Fruit fly (Drosophila melanogaster) whole organism, embryonic: ENCODE measurements around the gene Snx17.

ENCODE experiments used
- Abd-B ChIP-seq: fragments of 200-800 bp; sonication (Bioruptor generic); optimal IDR thresholded peaks from 2 replicates; lab custom pipeline; 2018; ENCODE audit warnings: missing biosample characterization, mild to moderate bottlenecking, missing genetic modification characterization, moderate library complexity
- Antp ChIP-seq: fragments of 200-800 bp; sonication (Bioruptor generic); optimal IDR thresholded peaks from 3 replicates; lab custom pipeline; 2016; ENCODE audit warnings: missing biosample characterization, missing genetic modification characterization
- Atf3 ChIP-seq: fragments of 200-800 bp; sonication (Bioruptor generic); optimal IDR thresholded peaks from 3 replicates; lab custom pipeline; 2016; ENCODE audit warnings: missing biosample characterization, missing genetic modification characterization
- CG1233 ChIP-seq: fragments of 200-800 bp; sonication (Bioruptor generic); optimal IDR thresholded peaks from 4 replicates; lab custom pipeline; 2018; ENCODE audit warnings: missing biosample characterization, mild to moderate bottlenecking, missing genetic modification characterization
- CG13894 ChIP-seq: fragments of 200-800 bp; sonication (Bioruptor generic); optimal IDR thresholded peaks from 3 replicates; lab custom pipeline; 2018; ENCODE audit warnings: missing biosample characterization, mild to moderate bottlenecking, missing genetic modification characterization, moderate library complexity
- CG14710 ChIP-seq: fragments of 200-800 bp; sonication (Bioruptor generic); optimal IDR thresholded peaks from 3 replicates; lab custom pipeline; 2019; ENCODE audit warnings: missing biosample characterization, mild to moderate bottlenecking, missing genetic modification characterization, moderate library complexity
- CG15696 ChIP-seq: fragments of 200-800 bp; sonication (Bioruptor generic); optimal IDR thresholded peaks from 2 replicates; lab custom pipeline; 2019; ENCODE audit warnings: missing biosample characterization, mild to moderate bottlenecking, missing genetic modification characterization, moderate library complexity
- CG16779 ChIP-seq: fragments of 200-800 bp; sonication (Bioruptor generic); IDR thresholded peaks from 2 replicates; pipeline ENCODE4 v1.3.6; 2022; ENCODE audit warnings: missing biosample characterization, missing genetic modification characterization
- CG17328 ChIP-seq: fragments of 200-800 bp; sonication (Bioruptor generic); IDR thresholded peaks from 2 replicates; pipeline ENCODE4 v1.3.6; 2022; ENCODE audit warnings: missing biosample characterization, missing genetic modification characterization
- CG4424 ChIP-seq: fragments of 200-800 bp; sonication (Bioruptor generic); optimal IDR thresholded peaks from 3 replicates; lab custom pipeline; 2016; ENCODE audit warnings: missing biosample characterization, missing genetic modification characterization
- CG4617 ChIP-seq: fragments of 200-800 bp; sonication (Bioruptor generic); optimal IDR thresholded peaks from 3 replicates; lab custom pipeline; 2016; ENCODE audit warnings: missing biosample characterization, missing genetic modification characterization, borderline replicate concordance
- CG5953 ChIP-seq: fragments of 200-800 bp; sonication (Bioruptor generic); IDR thresholded peaks from 2 replicates; pipeline ENCODE4 v1.3.6; 2022; ENCODE audit warnings: missing biosample characterization, missing genetic modification characterization
- CG6683 ChIP-seq: fragments of 200-800 bp; sonication (Bioruptor generic); optimal IDR thresholded peaks from 2 replicates; lab custom pipeline; 2017; ENCODE audit warnings: missing biosample characterization, mild to moderate bottlenecking, missing genetic modification characterization, missing genetic modification reagents
- CG8290 ChIP-seq, 3 experiments: fragments of 200-800 bp; sonication (Bioruptor generic); optimal IDR thresholded peaks; 2 replicates each; lab custom pipeline; 2016 to 2019; ENCODE audit warnings: missing biosample characterization in 3 of 3, missing genetic modification characterization in 3 of 3, mild to moderate bottlenecking in 2 of 3, moderate library complexity in 1 of 3
- CG9437 ChIP-seq: fragments of 200-800 bp; sonication (Bioruptor generic); optimal IDR thresholded peaks from 2 replicates; lab custom pipeline; 2018; ENCODE audit warnings: missing biosample characterization, mild to moderate bottlenecking, missing genetic modification characterization
- MBD-R2 ChIP-seq: fragments of 200-800 bp; sonication (Bioruptor generic); IDR thresholded peaks from 2 replicates; pipeline ENCODE4 v1.3.6; 2022; ENCODE audit warnings: missing biosample characterization, missing genetic modification characterization
- MESR4 ChIP-seq: fragments of 200-800 bp; sonication (Bioruptor generic); optimal IDR thresholded peaks from 2 replicates; lab custom pipeline; 2018; ENCODE audit warnings: missing biosample characterization, mild to moderate bottlenecking, missing genetic modification characterization, moderate library complexity
- Max ChIP-seq: fragments of 200-800 bp; sonication (Bioruptor generic); optimal IDR thresholded peaks from 2 replicates; lab custom pipeline; 2016; ENCODE audit warnings: missing biosample characterization, mild to moderate bottlenecking, missing genetic modification characterization
- Med ChIP-seq: fragments of 200-800 bp; sonication (Bioruptor generic); peaks from one replicate; lab custom pipeline; 2016; ENCODE audit warnings: missing biosample characterization, missing genetic modification characterization, mild to moderate bottlenecking, inconsistent platforms, moderate library complexity
- Myb ChIP-seq: fragments of 200-800 bp; sonication (Bioruptor generic); optimal IDR thresholded peaks from 2 replicates; lab custom pipeline; 2016; ENCODE audit warnings: missing biosample characterization, missing genetic modification characterization
- Oli ChIP-seq: fragments of 200-800 bp; sonication (Bioruptor generic); optimal IDR thresholded peaks from 2 replicates; lab custom pipeline; 2018; ENCODE audit warnings: missing biosample characterization, mild to moderate bottlenecking, missing genetic modification characterization, moderate library complexity
- PHDP ChIP-seq: fragments of 200-800 bp; sonication (Bioruptor generic); optimal IDR thresholded peaks from 3 replicates; lab custom pipeline; 2018; ENCODE audit warnings: missing biosample characterization, mild to moderate bottlenecking, missing genetic modification characterization, moderate library complexity
- Scr ChIP-seq: fragments of 200-800 bp; sonication (Bioruptor generic); IDR thresholded peaks from 2 replicates; pipeline ENCODE4 v1.3.6; 2022; ENCODE audit warnings: missing biosample characterization, missing genetic modification characterization; ENCODE audit not compliant: partially characterized antibody
- Vsx1 ChIP-seq: fragments of 200-800 bp; sonication (Bioruptor generic); optimal IDR thresholded peaks from 2 replicates; lab custom pipeline; 2017; ENCODE audit warnings: missing biosample characterization, mild to moderate bottlenecking, missing genetic modification characterization, missing genetic modification reagents
- Xbp1 ChIP-seq: fragments of 200-800 bp; sonication (Bioruptor generic); optimal IDR thresholded peaks from 3 replicates; lab custom pipeline; 2016; ENCODE audit warnings: missing biosample characterization, mild to moderate bottlenecking, missing genetic modification characterization
- cg ChIP-seq: fragments of 200-800 bp; sonication (Bioruptor generic); optimal IDR thresholded peaks from 3 replicates; lab custom pipeline; 2019; ENCODE audit warnings: missing biosample characterization, mild to moderate bottlenecking, missing genetic modification characterization, moderate library complexity
- fd3F ChIP-seq: fragments of 200-800 bp; sonication (Bioruptor generic); optimal IDR thresholded peaks from 2 replicates; lab custom pipeline; 2018; ENCODE audit warnings: missing biosample characterization, mild to moderate bottlenecking, missing genetic modification characterization, moderate library complexity
- gem ChIP-seq: fragments of 200-800 bp; sonication (Bioruptor generic); optimal IDR thresholded peaks from 2 replicates; lab custom pipeline; 2019; ENCODE audit warnings: missing biosample characterization, mild to moderate bottlenecking, missing genetic modification characterization, moderate library complexity
- gfzf ChIP-seq: fragments of 200-800 bp; sonication (Bioruptor generic); optimal IDR thresholded peaks from 2 replicates; lab custom pipeline; 2016; ENCODE audit warnings: missing biosample characterization, mild to moderate bottlenecking, missing genetic modification characterization, moderate library complexity
- gsb-n ChIP-seq: fragments of 200-800 bp; sonication (Bioruptor generic); optimal IDR thresholded peaks from 3 replicates; lab custom pipeline; 2018; ENCODE audit warnings: missing biosample characterization, mild to moderate bottlenecking, missing genetic modification characterization
- hb ChIP-seq: fragments of 200-800 bp; sonication (Bioruptor generic); IDR thresholded peaks from 3 replicates; pipeline ENCODE4 v1.3.6; 2022; ENCODE audit warnings: missing biosample characterization, missing genetic modification characterization; ENCODE audit not compliant: partially characterized antibody
- ind ChIP-seq: fragments of 200-800 bp; sonication (Bioruptor generic); optimal IDR thresholded peaks from 3 replicates; lab custom pipeline; 2016; ENCODE audit warnings: missing biosample characterization, missing genetic modification characterization
- insv ChIP-seq, 2 experiments: fragments of 200-800 bp; sonication (Bioruptor generic); optimal IDR thresholded peaks; 3 replicates each; lab custom pipeline; 2016 to 2018; ENCODE audit warnings: missing biosample characterization in 2 of 2, missing genetic modification characterization in 2 of 2
- ken ChIP-seq: fragments of 200-800 bp; sonication (Bioruptor generic); IDR thresholded peaks from 3 replicates; pipeline ENCODE4 v1.3.6; 2022; ENCODE audit warnings: missing biosample characterization, missing genetic modification characterization
- nerfin-1 ChIP-seq: fragments of 200-800 bp; sonication (Bioruptor generic); optimal IDR thresholded peaks from 3 replicates; lab custom pipeline; 2019; ENCODE audit warnings: missing biosample characterization, mild to moderate bottlenecking, missing genetic modification characterization, moderate library complexity
- nmo ChIP-seq: fragments of 200-800 bp; sonication (Bioruptor generic); optimal IDR thresholded peaks from 2 replicates; lab custom pipeline; 2018; ENCODE audit warnings: missing biosample characterization, mild to moderate bottlenecking, missing genetic modification characterization, moderate library complexity
- pfk ChIP-seq: fragments of 200-800 bp; sonication (Bioruptor generic); optimal IDR thresholded peaks from 2 replicates; lab custom pipeline; 2018; ENCODE audit warnings: missing biosample characterization, mild to moderate bottlenecking, missing genetic modification characterization, moderate library complexity
- row ChIP-seq: fragments of 200-800 bp; sonication (Bioruptor generic); IDR thresholded peaks from 3 replicates; pipeline ENCODE4 v1.3.6; 2022; ENCODE audit warnings: missing biosample characterization, missing genetic modification characterization
- sd ChIP-seq: fragments of 200-800 bp; sonication (Bioruptor generic); optimal IDR thresholded peaks from 3 replicates; lab custom pipeline; 2018; ENCODE audit warnings: missing biosample characterization, mild to moderate bottlenecking, missing genetic modification characterization, moderate library complexity
- sens ChIP-seq: fragments of 200-800 bp; sonication (Bioruptor generic); peaks from one replicate; lab custom pipeline; 2016; ENCODE audit warnings: missing biosample characterization, missing genetic modification characterization
- sqz ChIP-seq: fragments of 200-800 bp; sonication (Bioruptor generic); optimal IDR thresholded peaks from 3 replicates; lab custom pipeline; 2018; ENCODE audit warnings: missing biosample characterization, mild to moderate bottlenecking, missing genetic modification characterization
- sr ChIP-seq: fragments of 200-800 bp; sonication (Bioruptor generic); IDR thresholded peaks from 3 replicates; pipeline ENCODE4 v1.3.6; 2022; ENCODE audit warnings: missing biosample characterization, missing genetic modification characterization
- sug ChIP-seq: fragments of 200-800 bp; optimal IDR thresholded peaks from 2 replicates; lab custom pipeline; 2019; ENCODE audit warnings: missing biosample characterization, mild to moderate bottlenecking, missing genetic modification characterization, moderate library complexity
- tgo ChIP-seq: fragments of 200-800 bp; sonication (Bioruptor generic); IDR thresholded peaks from 3 replicates; pipeline ENCODE4 v1.3.6; 2022; ENCODE audit warnings: missing biosample characterization, missing genetic modification characterization
- toy ChIP-seq: fragments of 200-800 bp; sonication (Bioruptor generic); IDR thresholded peaks from 2 replicates; pipeline ENCODE4 v1.3.6; 2022; ENCODE audit warnings: missing biosample characterization, missing genetic modification characterization
- trem ChIP-seq: fragments of 200-800 bp; optimal IDR thresholded peaks from 3 replicates; lab custom pipeline; 2019; ENCODE audit warnings: missing biosample characterization, mild to moderate bottlenecking, missing genetic modification characterization, moderate library complexity
- twi ChIP-seq: fragments of 200-800 bp; optimal IDR thresholded peaks from 2 replicates; lab custom pipeline; 2019; ENCODE audit warnings: missing biosample characterization, mild to moderate bottlenecking, missing genetic modification characterization, moderate library complexity
- tx ChIP-seq: fragments of 200-800 bp; sonication (Bioruptor generic); optimal IDR thresholded peaks from 2 replicates; lab custom pipeline; 2016; ENCODE audit warnings: missing biosample characterization, missing genetic modification characterization
- vvl ChIP-seq: fragments of 200-800 bp; sonication (Bioruptor generic); IDR thresholded peaks from 2 replicates; pipeline ENCODE4 v1.3.6; 2022; ENCODE audit warnings: missing biosample characterization, missing genetic modification characterization
- wor ChIP-seq: fragments of 200-800 bp; sonication (Bioruptor generic); IDR thresholded peaks from 2 replicates; pipeline ENCODE4 v1.3.6; 2022; ENCODE audit warnings: missing biosample characterization, missing genetic modification characterization

The Snx17 gene

DNA sequence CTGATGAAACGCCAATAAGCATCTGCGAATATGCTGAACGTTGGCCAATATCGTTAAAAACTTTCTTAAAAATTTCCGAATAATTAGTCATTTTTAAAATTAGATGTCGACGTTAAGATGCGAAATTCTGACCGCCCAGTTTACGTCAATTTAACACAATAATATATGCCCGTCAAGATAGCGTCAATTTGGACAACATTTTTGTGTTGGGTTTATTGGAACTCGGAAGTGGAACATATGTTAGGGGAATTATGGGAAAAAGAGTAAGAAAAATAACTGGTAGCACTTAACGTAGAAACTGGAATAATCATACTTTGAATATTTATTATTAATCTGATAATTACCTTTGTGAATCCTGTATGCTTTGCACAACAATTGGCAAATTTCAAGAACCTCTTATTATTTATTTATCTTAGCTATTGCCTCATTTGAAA, 49.0 kb upstream of the Snx17 start, which contains the start of gene CG5676 (continued):
- TF ChIP-seq Xbp1 (GFP tag; lab: Kevin White, UChicago) (no peak), Atf3 (GFP tag; lab: Kevin White, UChicago) (no peak), CG4424 (no peak), ken (no peak), CG13894 (no peak), sr (no peak), Antp (GFP tag; lab: Kevin White, UChicago) (no peak), Oli (tag; lab: Kevin White, UChicago) (no peak), CG6683 (no peak), fd3F (GFP tag; lab: Kevin White, UChicago) (no peak), CG15696 (no peak), tgo (no peak), Myb (GFP tag; lab: Kevin White, UChicago) (no peak), CG8290 (GFP tag; optimal IDR thresholded peaks at IDR 0.05; lab: Kevin White, UChicago) (peak; percentile 14), CG8290 (tag; optimal IDR thresholded peaks at IDR 0.05; lab: Kevin White, UChicago) (no peak), CG5953 (no peak), gsb-n (tag; lab: Kevin White, UChicago) (no peak), sd (tag; lab: Kevin White, UChicago) (no peak), gem (tag; lab: Kevin White, UChicago) (no peak), sqz (GFP tag; lab: Kevin White, UChicago) (no peak), hb (no peak), tx (GFP tag; lab: Kevin White, UChicago) (no peak), CG16779 (GFP tag; lab: Robert Waterston, UW) (no peak), sug (tag; lab: Kevin White, UChicago) (no peak), Scr (GFP tag; lab: Robert Waterston, UW) (peak; percentile 26; the same call in 1 of the 2 replicates), Med (GFP tag; lab: Kevin White, UChicago) (peak; percentile 59), Abd-B (GFP tag; lab: Kevin White, UChicago) (no peak), wor (GFP tag; lab: Robert Waterston, UW) (no peak), vvl (GFP tag; lab: Robert Waterston, UW) (no peak; the same call in 1 of the 2 replicates), CG9437 (GFP tag; lab: Kevin White, UChicago) (peak; percentile 54), PHDP (tag; lab: Kevin White, UChicago) (no peak), cg (GFP tag; lab: Kevin White, UChicago) (peak; percentile 5), MBD-R2 (GFP tag; lab: Robert Waterston, UW) (peak; percentile 70), CG4617 (GFP tag; lab: Kevin White, UChicago) (peak; percentile 15), ind (GFP tag; lab: Kevin White, UChicago) (no peak), MESR4 (GFP tag; lab: Kevin White, UChicago) (peak; percentile 77), pfk (GFP tag; lab: Kevin White, UChicago) (peak; percentile 97), Vsx1 (GFP tag; lab: Kevin White, UChicago) (no peak), nmo (GFP tag; lab: Kevin White, UChicago) (peak; percentile 39), trem (tag; lab: Kevin White, UChicago) (peak; percentile 31), insv (GFP tag; optimal IDR thresholded peaks at IDR 0.05; lab: Kevin White, UChicago) (no peak), CG14710 (tag; lab: Kevin White, UChicago) (peak; percentile 44), CG17328 (no peak), sens (GFP tag; lab: Kevin White, UChicago) (no peak), twi (tag; lab: Kevin White, UChicago) (no peak), row (GFP tag; lab: Robert Waterston, UW) (peak; percentile 50; the same call in 1 of the 3 replicates), Max (GFP tag; lab: Kevin White, UChicago) (no peak), nerfin-1 (peak; percentile 11), CG1233 (GFP tag; lab: Kevin White, UChicago) (no peak), toy (no peak), gfzf (GFP tag; lab: Kevin White, UChicago) (peak; percentile 39)
